Worm (Caenorhabditis elegans) whole organism, midembryonic: ENCODE measurements around the gene C36E6.8.

Source experiments
- cog-1 ChIP-seq: sonication (generic microtip); optimal IDR thresholded peaks from 2 replicates; lab custom pipeline; 2016; ENCODE audit warnings: missing genetic modification characterization, missing compliant biosample characterization
- flt-1 ChIP-seq: fragments of 200-800 bp; sonication (Bioruptor generic); IDR thresholded peaks from 2 replicates; pipeline ENCODE4 v1.3.6; 2022; ENCODE audit warnings: missing genetic modification characterization, missing compliant biosample characterization
- klf-2 ChIP-seq: fragments of 200-800 bp; sonication (Bioruptor generic); conservative IDR thresholded peaks from 2 replicates; pipeline ENCODE4 v1.3.6; 2022; ENCODE audit warnings: missing genetic modification reagents, missing genetic modification characterization, missing compliant biosample characterization
- med-1 ChIP-seq: sonication (generic microtip); optimal IDR thresholded peaks from 2 replicates; lab custom pipeline; 2017; ENCODE audit warnings: missing genetic modification characterization, mild to moderate bottlenecking, missing compliant biosample characterization, antibody characterized with exemption, missing genetic modification reagents; ENCODE audit not compliant: insufficient read depth
- ref-1 ChIP-seq: fragments of 200-800 bp; sonication (Bioruptor generic); conservative IDR thresholded peaks from 2 replicates; pipeline ENCODE4 v1.3.6; 2022; ENCODE audit warnings: missing genetic modification reagents, missing genetic modification characterization, missing compliant biosample characterization
- tab-1 ChIP-seq: fragments of 200-800 bp; sonication (Bioruptor generic); IDR thresholded peaks from 2 replicates; pipeline ENCODE4 v1.3.6; 2022; ENCODE audit warnings: missing genetic modification characterization, missing compliant biosample characterization
- ztf-23 ChIP-seq: fragments of 200-800 bp; sonication (Bioruptor generic); IDR thresholded peaks from 2 replicates; pipeline ENCODE4 v1.3.6; 2022; ENCODE audit warnings: missing genetic modification reagents, missing genetic modification characterization, missing compliant biosample characterization
- ztf-29 ChIP-seq: fragments of 200-800 bp; sonication (Bioruptor generic); IDR thresholded peaks from 2 replicates; pipeline ENCODE4 v1.3.6; 2022; ENCODE audit warnings: missing genetic modification reagents, missing genetic modification characterization, missing compliant biosample characterization

DNA sequence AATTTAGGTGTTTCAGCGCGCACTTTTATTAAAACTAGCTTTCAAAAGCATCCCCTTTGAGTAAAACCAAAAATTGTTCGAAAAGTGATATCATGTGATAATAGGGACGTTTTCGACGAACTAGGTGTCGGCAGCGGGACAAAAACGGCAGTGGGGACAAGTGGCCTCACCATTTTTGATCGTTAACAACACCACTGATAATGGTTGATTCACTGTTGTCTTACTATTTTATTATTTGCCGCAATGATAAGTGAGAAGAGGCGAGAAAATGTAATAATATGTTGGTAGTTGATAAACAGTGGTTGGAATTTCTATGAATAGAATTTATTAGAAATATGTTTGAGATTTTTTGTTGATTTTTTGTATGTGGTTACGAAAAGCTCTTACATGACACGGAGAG, 37.5 kb downstream of the C36E6.8 start:
- TF ChIP-seq tab-1 (GFP tag; lab: Robert Waterston, UW) (no peak), ztf-23 (no peak), klf-2 (no peak), ref-1 (no peak), med-1 (GFP tag; lab: Kevin White, UChicago) (no peak), flt-1 (GFP tag; lab: Robert Waterston, UW) (no peak), ztf-29 (GFP tag; lab: Robert Waterston, UW) (no peak), cog-1 (tag; lab: Kevin White, UChicago) (no peak)
